Worm (Caenorhabditis elegans) whole organism, L4 larva: ENCODE data around the gene glb-22.

Experiments
- F10B5.3 ChIP-seq: sonication (generic microtip); optimal IDR thresholded peaks from 2 replicates; lab custom pipeline; 2016; ENCODE audit warnings: mild to moderate bottlenecking, missing genetic modification characterization, missing compliant biosample characterization
- T20F7.1 ChIP-seq: fragments of 200-800 bp; sonication (Bioruptor generic); optimal IDR thresholded peaks from 2 replicates; lab custom pipeline; 2018; ENCODE audit warnings: mild to moderate bottlenecking, missing genetic modification characterization, missing compliant biosample characterization
- ZK337.2 ChIP-seq: fragments of 200-800 bp; sonication (Bioruptor generic); IDR thresholded peaks from 2 replicates; pipeline ENCODE4 v1.3.6; 2022; ENCODE audit warnings: missing genetic modification reagents, missing genetic modification characterization, missing compliant biosample characterization
- aha-1 ChIP-seq: fragments of 150-350 bp; peaks from one replicate; lab custom pipeline; 2014; ENCODE audit warnings: missing biosample characterization, missing genetic modification characterization
- ama-1 ChIP-seq: fragments of 150-350 bp; optimal IDR thresholded peaks from 2 replicates; lab custom pipeline; 2014; ENCODE audit warnings: inconsistent platforms, mixed read lengths
- ceh-20 ChIP-seq: fragments of 200-800 bp; sonication (Bioruptor generic); IDR thresholded peaks from 2 replicates; pipeline ENCODE4 v1.3.6; 2022; ENCODE audit warnings: missing genetic modification reagents, missing genetic modification characterization, missing compliant biosample characterization
- ceh-28 ChIP-seq: fragments of 150-350 bp; optimal IDR thresholded peaks from 2 replicates; lab custom pipeline; 2014; ENCODE audit warnings: missing biosample characterization, missing genetic modification reagents, missing genetic modification characterization
- ceh-44 ChIP-seq: fragments of 200-800 bp; sonication (Bioruptor generic); IDR thresholded peaks from 2 replicates; pipeline ENCODE4 v1.3.6; 2022; ENCODE audit warnings: missing genetic modification reagents, missing genetic modification characterization, missing compliant biosample characterization
- ceh-62 ChIP-seq: sonication (generic microtip); optimal IDR thresholded peaks from 2 replicates; lab custom pipeline; 2017; ENCODE audit warnings: missing biosample characterization, missing genetic modification characterization
- ceh-82 ChIP-seq: sonication (generic microtip); optimal IDR thresholded peaks from 2 replicates; lab custom pipeline; 2017; ENCODE audit warnings: missing biosample characterization, missing genetic modification characterization
- ces-1 ChIP-seq: fragments of 150-350 bp; sonication (generic microtip); optimal IDR thresholded peaks from 4 replicates; lab custom pipeline; 2014; ENCODE audit warnings: missing biosample characterization, missing genetic modification reagents, missing genetic modification characterization
- cey-2 ChIP-seq: sonication (generic microtip); optimal IDR thresholded peaks from 3 replicates; lab custom pipeline; 2017; ENCODE audit warnings: missing genetic modification characterization, mild to moderate bottlenecking, missing compliant biosample characterization, antibody characterized with exemption, borderline replicate concordance; ENCODE audit not compliant: insufficient read depth
- ctbp-1 ChIP-seq: fragments of 200-800 bp; sonication (Bioruptor generic); IDR thresholded peaks from 2 replicates; pipeline ENCODE4 v1.3.6; 2022; ENCODE audit warnings: missing genetic modification reagents, missing genetic modification characterization, missing compliant biosample characterization
- daf-8 ChIP-seq: fragments of 200-800 bp; sonication (Bioruptor generic); IDR thresholded peaks from 2 replicates; pipeline ENCODE4 v1.3.6; 2022; ENCODE audit warnings: missing genetic modification characterization, missing compliant biosample characterization
- dpl-1 ChIP-seq: fragments of 150-350 bp; optimal IDR thresholded peaks from 2 replicates; lab custom pipeline; 2014; ENCODE audit warnings: missing biosample characterization, missing genetic modification reagents, missing genetic modification characterization
- dve-1 ChIP-seq: sonication (generic microtip); optimal IDR thresholded peaks from 2 replicates; lab custom pipeline; 2017; ENCODE audit warnings: antibody characterized with exemption, mild to moderate bottlenecking, missing genetic modification characterization, missing compliant biosample characterization; ENCODE audit not compliant: insufficient read depth
- fkh-10 ChIP-seq: fragments of 150-350 bp; optimal IDR thresholded peaks from 2 replicates; lab custom pipeline; 2014; ENCODE audit warnings: missing biosample characterization, missing genetic modification reagents, missing genetic modification characterization
- gei-8 ChIP-seq: fragments of 200-800 bp; sonication (Bioruptor generic); optimal IDR thresholded peaks from 2 replicates; lab custom pipeline; 2018; ENCODE audit warnings: mild to moderate bottlenecking, missing genetic modification characterization, missing compliant biosample characterization
- hlh-11 ChIP-seq: fragments of 200-800 bp; sonication (Bioruptor generic); optimal IDR thresholded peaks from 2 replicates; lab custom pipeline; 2018; ENCODE audit warnings: mild to moderate bottlenecking, missing genetic modification characterization, missing compliant biosample characterization
- hmg-1.1 ChIP-seq: fragments of 200-800 bp; sonication (Bioruptor generic); IDR thresholded peaks from 2 replicates; pipeline ENCODE4 v1.3.6; 2022; ENCODE audit warnings: missing genetic modification reagents, missing genetic modification characterization, missing compliant biosample characterization
- jun-1 ChIP-seq: fragments of 150-350 bp; optimal IDR thresholded peaks from 2 replicates; lab custom pipeline; 2014; ENCODE audit warnings: missing biosample characterization, missing genetic modification reagents, missing genetic modification characterization
- lin-1 ChIP-seq: fragments of 200-800 bp; sonication (Bioruptor generic); IDR thresholded peaks from 2 replicates; pipeline ENCODE4 v1.3.6; 2022; ENCODE audit warnings: missing genetic modification reagents, missing genetic modification characterization, missing compliant biosample characterization
- lin-15B ChIP-seq: fragments of 150-350 bp; sonication (generic microtip); optimal IDR thresholded peaks from 3 replicates; lab custom pipeline; 2014; ENCODE audit warnings: missing biosample characterization, missing genetic modification characterization
- lin-38 ChIP-seq: fragments of 200-800 bp; sonication (Bioruptor generic); IDR thresholded peaks from 2 replicates; pipeline ENCODE4 v1.3.6; 2022; ENCODE audit warnings: missing genetic modification reagents, missing genetic modification characterization, missing compliant biosample characterization
- lin-39 ChIP-seq: fragments of 150-350 bp; optimal IDR thresholded peaks from 2 replicates; lab custom pipeline; 2014; ENCODE audit warnings: missing biosample characterization, missing genetic modification reagents, missing genetic modification characterization
- lir-3 ChIP-seq: sonication (generic microtip); optimal IDR thresholded peaks from 2 replicates; lab custom pipeline; 2016; ENCODE audit warnings: mild to moderate bottlenecking, missing genetic modification characterization, missing compliant biosample characterization
- mxl-2 ChIP-seq: fragments of 200-800 bp; sonication (Bioruptor generic); conservative IDR thresholded peaks from 2 replicates; pipeline ENCODE4 v1.3.6; 2022; ENCODE audit warnings: missing genetic modification reagents, missing genetic modification characterization, missing compliant biosample characterization
- nhr-10 ChIP-seq: fragments of 150-350 bp; optimal IDR thresholded peaks from 2 replicates; lab custom pipeline; 2014; ENCODE audit warnings: missing biosample characterization, missing genetic modification characterization
- nhr-237 ChIP-seq: sonication (generic microtip); optimal IDR thresholded peaks from 2 replicates; lab custom pipeline; 2017; ENCODE audit warnings: missing biosample characterization, missing genetic modification characterization
- nhr-76 ChIP-seq: fragments of 150-350 bp; optimal IDR thresholded peaks from 2 replicates; lab custom pipeline; 2014; ENCODE audit warnings: missing biosample characterization, missing genetic modification characterization
- nhr-77 ChIP-seq: fragments of 150-350 bp; optimal IDR thresholded peaks from 2 replicates; lab custom pipeline; 2014; ENCODE audit warnings: missing biosample characterization, missing genetic modification characterization
- php-3 ChIP-seq: fragments of 200-800 bp; sonication (Bioruptor generic); IDR thresholded peaks from 2 replicates; pipeline ENCODE4 v1.3.6; 2022; ENCODE audit warnings: missing genetic modification reagents, missing genetic modification characterization, missing compliant biosample characterization
- saeg-2 ChIP-seq: fragments of 200-800 bp; sonication (Bioruptor generic); IDR thresholded peaks from 2 replicates; pipeline ENCODE4 v1.3.6; 2022; ENCODE audit warnings: missing genetic modification reagents, missing genetic modification characterization, missing compliant biosample characterization
- spr-3 ChIP-seq: fragments of 200-800 bp; sonication (Bioruptor generic); optimal IDR thresholded peaks from 2 replicates; lab custom pipeline; 2018; ENCODE audit warnings: mild to moderate bottlenecking, missing genetic modification characterization, missing compliant biosample characterization
- tag-97 ChIP-seq: fragments of 200-800 bp; sonication (Bioruptor generic); IDR thresholded peaks from 2 replicates; pipeline ENCODE4 v1.3.6; 2022; ENCODE audit warnings: missing genetic modification characterization, missing compliant biosample characterization
- unc-130 ChIP-seq: sonication (generic microtip); optimal IDR thresholded peaks from 2 replicates; lab custom pipeline; 2016; ENCODE audit warnings: missing genetic modification reagents, missing genetic modification characterization, missing compliant biosample characterization
- unc-62 ChIP-seq, 3 experiments: fragments of 150-350 bp in 1 of 3; sonication (generic microtip); optimal IDR thresholded peaks in 2 of 3; peaks in 1 of 3; 1 replicate in 1 of 3; 2 replicates in 2 of 3; lab custom pipeline; 2014 to 2017; ENCODE audit warnings: missing biosample characterization in 3 of 3, missing genetic modification characterization in 3 of 3, missing genetic modification reagents in 3 of 3, missing genotype in 1 of 3
- zfp-2 ChIP-seq: sonication (generic microtip); optimal IDR thresholded peaks from 2 replicates; lab custom pipeline; 2016; ENCODE audit warnings: mild to moderate bottlenecking, missing genetic modification characterization, missing compliant biosample characterization
- zfp-3 ChIP-seq: fragments of 200-800 bp; sonication (Bioruptor generic); conservative IDR thresholded peaks from 2 replicates; pipeline ENCODE4 v1.3.6; 2022; ENCODE audit warnings: missing genetic modification reagents, missing genetic modification characterization, missing compliant biosample characterization
- ztf-7 ChIP-seq: fragments of 150-350 bp; optimal IDR thresholded peaks from 2 replicates; lab custom pipeline; 2014; ENCODE audit warnings: missing biosample characterization, missing genetic modification characterization

glb-22 gene

ce11 chrV:14612168-14612567 is 12.1 kb downstream of the glb-22 start, which contains the start of the genes R11H6.5 and ccnk-1 (continued):
- no peak for TF ChIP-seq ceh-82 (tag; lab: Kevin White, UChicago)

- no peak for TF ChIP-seq lir-3 (tag; lab: Kevin White, UChicago)
These were observed 14.4 kb downstream of the glb-22 start for ce11 chrV:14614454-14614853.

- no peak for TF ChIP-seq nhr-10 (tag; lab: Kevin White, UChicago)
- TF ChIP-seq dve-1 (tag; lab: Kevin White, UChicago): no peak
- no peak for TF ChIP-seq ztf-7 (tag; lab: Kevin White, UChicago)
These were observed 15.6 kb downstream of the glb-22 start for ce11 chrV:14615671-14616070.

DNA sequence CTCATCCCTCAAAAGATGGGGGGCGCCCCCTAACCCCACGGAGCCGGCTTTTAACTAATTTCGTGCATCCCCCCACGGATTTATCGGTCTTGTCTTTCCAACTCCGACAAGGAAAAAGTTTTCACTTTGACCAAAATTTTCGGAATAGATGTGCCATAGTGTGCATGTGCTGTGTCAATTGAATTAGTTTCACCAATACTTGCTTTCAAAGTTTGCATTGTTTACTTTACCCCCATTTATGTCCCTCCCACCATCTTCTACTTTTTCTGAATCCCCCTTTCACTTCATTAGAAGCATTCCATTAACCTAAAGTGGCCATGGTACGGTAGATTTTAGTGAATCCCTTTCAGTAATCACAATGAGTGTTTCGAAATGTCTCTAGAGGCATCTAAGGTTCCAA is 17.6 kb downstream of the glb-22 start:
- TF ChIP-seq nhr-77 (tag; lab: Kevin White, UChicago) (no peak), mxl-2 (GFP tag; lab: Robert Waterston, UW) (no peak), php-3 (GFP tag; lab: Robert Waterston, UW) (no peak), unc-130 (GFP tag; lab: Kevin White, UChicago) (no peak), aha-1 (peak; percentile 25), ctbp-1 (GFP tag; lab: Robert Waterston, UW) (no peak), lin-39 (tag; lab: Kevin White, UChicago) (no peak), T20F7.1 (GFP tag; lab: Kevin White, UChicago) (no peak), ama-1 (lab: Kevin White, UChicago) (no peak)

DNA sequence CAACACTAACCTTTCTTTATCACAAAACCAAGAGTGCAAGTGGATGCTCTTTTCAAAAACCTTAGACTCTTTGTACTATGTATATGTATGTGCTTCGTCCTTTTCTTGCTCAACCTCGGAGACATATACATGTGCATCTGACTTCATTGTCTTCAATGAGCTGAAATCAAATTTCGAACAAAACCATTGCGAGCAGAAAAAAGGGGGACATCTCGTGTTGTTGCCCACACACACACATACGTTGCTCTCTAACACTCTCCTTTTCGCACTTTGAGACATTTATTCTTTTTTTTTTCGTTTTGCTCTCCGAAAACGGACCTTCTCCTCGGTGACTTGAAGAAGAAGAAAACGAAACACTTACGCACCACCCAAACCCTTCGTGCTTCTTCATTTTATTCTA is 20.2 kb downstream of the glb-22 start:
- TF ChIP-seq saeg-2: no peak
- TF ChIP-seq mxl-2 (GFP tag; lab: Robert Waterston, UW): no peak
- TF ChIP-seq zfp-3: no peak
- TF ChIP-seq F10B5.3: no peak
- no peak for TF ChIP-seq ZK337.2
- no peak for TF ChIP-seq lin-15B (tag; lab: Kevin White, UChicago)
- TF ChIP-seq cey-2 (tag; lab: Kevin White, UChicago): no peak
- peak in 1 of 2 experiments; percentile 22 for TF ChIP-seq unc-62 (GFP tag; optimal IDR thresholded peaks at IDR 0.05 in 1 of 2; lab: Kevin White, UChicago)
- TF ChIP-seq unc-62 (tag; optimal IDR thresholded peaks at IDR 0.05; lab: Kevin White, UChicago): no peak
- peak; percentile 54 for TF ChIP-seq ces-1
- no peak for TF ChIP-seq ceh-44 (GFP tag; lab: Robert Waterston, UW)
- TF ChIP-seq fkh-10 (GFP tag; lab: Kevin White, UChicago): peak; percentile 82
- TF ChIP-seq aha-1: peak; percentile 3
- TF ChIP-seq, all 104 proteins: peak for 4

DNA sequence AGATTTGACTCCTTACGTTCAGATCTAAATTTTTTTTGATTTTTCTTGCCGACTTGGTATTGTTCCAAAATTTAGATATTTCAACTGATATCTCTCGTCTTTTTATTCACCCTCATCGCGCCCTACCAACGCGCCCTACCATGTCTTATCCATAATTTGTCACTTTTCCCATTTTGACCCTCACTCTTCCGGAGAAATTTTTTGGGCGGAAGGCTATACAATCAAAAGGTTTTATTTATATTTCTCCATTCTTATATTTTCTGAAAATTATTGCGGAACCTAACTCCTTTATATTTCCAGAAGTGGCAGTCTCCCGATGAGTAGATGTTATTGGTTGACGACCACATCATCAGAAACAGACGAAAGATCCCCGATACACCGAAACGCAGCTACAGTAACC is 20.8 kb downstream of the glb-22 start, which contains the start of gene hot-1:
Gene hot-1 (plus strand): TSS at position 301 of the 400 bp plus-strand sequence.
- TF ChIP-seq mxl-2 (GFP tag; lab: Robert Waterston, UW) (no peak), ceh-20 (GFP tag; lab: Robert Waterston, UW) (no peak), hmg-1.1 (GFP tag; lab: Robert Waterston, UW) (no peak), ceh-62 (tag; lab: Kevin White, UChicago) (no peak), saeg-2 (no peak), nhr-237 (tag; lab: Kevin White, UChicago) (no peak), jun-1 (no peak), aha-1 (no peak), ceh-28 (tag; lab: Kevin White, UChicago) (no peak), spr-3 (GFP tag; lab: Kevin White, UChicago) (no peak), nhr-76 (tag; lab: Kevin White, UChicago) (no peak), lin-1 (no peak), zfp-3 (no peak), lin-38 (GFP tag; lab: Robert Waterston, UW) (no peak), tag-97 (GFP tag; lab: Robert Waterston, UW) (no peak), gei-8 (no peak), zfp-2 (no peak), hlh-11 (no peak), dpl-1 (GFP tag; lab: Kevin White, UChicago) (no peak), daf-8 (GFP tag; lab: Robert Waterston, UW) (no peak)
